Fruit fly (Drosophila melanogaster) whole organism: Measurements from ENCODE around the gene wls.
"Not testable (repeated sequence)": the region's sequence is repeated elsewhere in the genome, so short reads cannot be mapped to it uniquely, and the experiment has no call there.

Experiments used
- CG8478 ChIP-seq: fragments of >200 bp; optimal IDR thresholded peaks from 2 replicates; lab custom pipeline; 2018; ENCODE audit warnings: inconsistent platforms
- Dll ChIP-seq: fragments of >200 bp; optimal IDR thresholded peaks from 2 replicates; lab custom pipeline; 2017
- EcR ChIP-seq, 2 experiments: fragments of >200 bp; optimal IDR thresholded peaks; 2 replicates each; lab custom pipeline; 2017; ENCODE audit warnings: missing biosample characterization in 2 of 2, missing genetic modification characterization in 2 of 2, missing genetic modification reagents in 2 of 2
- pan ChIP-seq: fragments of >200 bp; optimal IDR thresholded peaks from 2 replicates; lab custom pipeline; 2017
- psq ChIP-seq: fragments of >200 bp; optimal IDR thresholded peaks from 2 replicates; lab custom pipeline; 2017
- usp ChIP-seq: fragments of >200 bp; optimal IDR thresholded peaks from 2 replicates; lab custom pipeline; 2017; ENCODE audit warnings: missing biosample characterization, missing genetic modification characterization, mixed read lengths

Gene wls

dm6 chr3L:11173049-11173564 lies 3.7 kb upstream of the wls start, which contains the start of gene CG14142:
Gene CG14142, plus strand, starts transcription at chr3L:11173514.
- TF ChIP-seq psq (lab: Kevin White, UChicago) (no peak), Dll (lab: Kevin White, UChicago) (no peak), CG8478 (no peak), usp (no peak), EcR (GFP tag; optimal IDR thresholded peaks at IDR 0.05; lab: Kevin White, UChicago) (no peak), pan (lab: Kevin White, UChicago) (no peak)

DNA sequence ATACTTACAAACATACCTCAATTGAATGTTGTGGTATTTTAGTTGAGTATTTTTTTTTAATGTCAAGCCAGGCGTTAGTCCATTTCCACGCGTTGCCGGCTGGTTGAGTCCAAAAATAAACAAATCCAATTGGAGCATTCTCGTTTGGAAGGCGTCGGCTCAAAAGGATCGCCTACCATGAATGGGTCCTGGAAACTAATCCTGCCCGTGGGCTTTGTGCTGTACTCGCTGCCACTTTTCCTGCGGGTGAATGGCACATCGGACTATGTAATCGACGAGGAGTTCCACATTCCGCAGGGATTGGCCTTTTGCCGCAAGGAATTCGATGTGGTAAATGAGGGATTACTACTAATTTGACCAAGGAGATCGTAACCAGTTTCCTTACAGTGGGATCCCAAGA lies 4.5 kb downstream of the wls start, which contains the start of gene Alg10:
Gene Alg10, plus strand, starts transcription at position 73 of the 400 bp plus-strand sequence.
- TF ChIP-seq usp, result no peak
- TF ChIP-seq psq (lab: Kevin White, UChicago), result no peak
- TF ChIP-seq Dll (lab: Kevin White, UChicago), result no peak
- no peak for TF ChIP-seq CG8478
- no peak for TF ChIP-seq EcR (GFP tag; optimal IDR thresholded peaks at IDR 0.05; lab: Kevin White, UChicago)
- no peak for TF ChIP-seq pan (lab: Kevin White, UChicago)

DNA sequence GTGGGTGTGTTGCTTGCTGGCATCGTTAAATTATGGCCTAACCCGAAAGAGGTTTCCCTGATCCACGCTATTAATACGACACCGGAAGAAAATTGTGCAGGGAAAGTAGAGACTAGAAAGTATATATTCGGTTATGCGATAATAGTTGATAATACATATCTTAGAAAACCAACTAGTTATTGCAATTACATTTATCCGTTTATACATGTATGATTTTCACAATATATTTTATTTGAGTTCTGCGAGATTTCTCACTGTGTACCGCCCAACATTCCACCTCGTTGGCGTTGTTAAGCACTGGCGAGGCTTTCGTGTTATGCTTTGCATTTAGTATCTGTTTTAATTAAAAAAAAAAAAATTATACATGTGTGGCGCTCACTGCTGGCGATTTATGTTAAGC lies 14.0 kb downstream of the wls start:
- TF ChIP-seq pan (lab: Kevin White, UChicago) (no peak), psq (lab: Kevin White, UChicago) (no peak), EcR (GFP tag; optimal IDR thresholded peaks at IDR 0.05; lab: Kevin White, UChicago) (no peak), CG8478 (no peak), Dll (lab: Kevin White, UChicago) (no peak), usp (no peak)

DNA sequence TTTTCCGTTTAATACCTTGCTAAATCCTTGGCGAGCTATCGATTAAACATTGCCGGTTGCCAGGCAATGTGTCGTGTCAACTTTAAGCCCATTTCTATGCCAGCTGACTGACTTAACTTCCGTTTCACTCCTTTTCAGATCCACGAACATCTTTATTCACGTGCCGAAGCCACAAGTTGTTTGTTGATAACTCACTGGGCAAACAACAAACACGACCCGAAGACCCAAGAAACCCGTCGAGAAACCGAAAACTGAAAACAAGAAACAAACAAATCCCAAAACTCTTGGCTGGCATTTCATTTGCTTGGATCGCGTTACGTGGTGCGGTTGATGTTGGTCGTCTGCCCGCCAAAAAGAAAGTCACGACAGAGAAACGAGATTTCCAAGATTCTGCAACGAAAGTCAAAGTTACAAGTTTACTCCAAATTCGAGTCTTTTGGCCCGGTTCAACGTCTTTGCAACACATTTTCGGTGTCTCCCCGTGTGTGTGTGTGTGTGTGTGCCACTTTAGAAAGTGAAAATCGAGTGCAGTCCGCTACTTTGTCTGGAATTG lies 18.6 kb downstream of the wls start, which contains the start of gene CG6216:
Gene CG6216, minus strand, starts transcription at position 51 of the 553 bp plus-strand sequence.
- TF ChIP-seq EcR (GFP tag; optimal IDR thresholded peaks at IDR 0.05; lab: Kevin White, UChicago) (no peak), Dll (lab: Kevin White, UChicago) (no peak), pan (lab: Kevin White, UChicago) (no peak), CG8478 (no peak), usp (no peak), psq (lab: Kevin White, UChicago) (no peak)

dm6 chr3L:11148478-11149251 lies 20.8 kb downstream of the wls start:
- TF ChIP-seq psq (lab: Kevin White, UChicago), result no peak
- TF ChIP-seq EcR (GFP tag; optimal IDR thresholded peaks at IDR 0.05; lab: Kevin White, UChicago), result no peak
- no peak for TF ChIP-seq CG8478
- TF ChIP-seq Dll (lab: Kevin White, UChicago), result no peak
- TF ChIP-seq pan (lab: Kevin White, UChicago), result no peak
- TF ChIP-seq usp, result no peak

DNA sequence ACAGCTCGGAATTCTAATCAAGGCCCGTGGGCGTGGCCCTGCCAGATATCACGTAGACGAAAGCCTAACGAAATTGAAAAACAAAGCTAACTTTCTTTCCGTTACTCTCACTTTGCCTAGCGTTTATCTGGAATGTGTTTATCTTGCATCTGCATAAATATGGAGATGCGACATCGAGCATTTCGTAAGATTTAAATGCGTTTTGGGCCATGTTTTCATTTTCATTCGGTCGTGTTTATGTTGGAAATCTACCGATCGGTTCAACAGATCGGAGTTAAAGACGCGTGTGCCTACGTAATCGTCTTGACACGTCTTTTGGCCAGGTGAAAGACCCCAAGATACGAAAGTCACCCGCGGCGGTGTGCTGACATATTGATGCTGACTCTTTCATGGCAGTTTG lies 21.8 kb downstream of the wls start:
- TF ChIP-seq usp (no peak), CG8478 (no peak), EcR (GFP tag; optimal IDR thresholded peaks at IDR 0.05; lab: Kevin White, UChicago) (no peak), pan (lab: Kevin White, UChicago) (no peak), Dll (lab: Kevin White, UChicago) (no peak), psq (lab: Kevin White, UChicago) (no peak)

DNA sequence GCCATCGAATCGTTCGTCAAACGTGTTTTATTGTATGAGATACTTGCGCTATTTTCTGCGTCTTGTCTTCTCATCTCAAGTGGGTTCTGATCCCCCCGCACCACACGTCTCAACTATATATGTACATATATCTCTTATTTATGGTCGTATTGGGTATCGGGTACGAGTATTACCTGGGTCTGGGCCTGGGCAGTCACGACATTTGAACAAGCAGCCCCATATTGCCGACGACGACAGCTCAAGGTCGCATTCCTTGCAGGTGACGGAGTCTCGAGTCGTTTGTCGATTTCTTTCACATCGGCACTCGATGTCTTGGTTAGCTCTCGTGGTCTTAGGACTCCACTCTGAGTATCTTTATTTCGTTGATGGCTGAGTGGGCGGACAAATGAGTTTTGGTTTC lies 24.4 kb downstream of the wls start:
- TF ChIP-seq Dll (lab: Kevin White, UChicago), result no peak
- no peak for TF ChIP-seq CG8478
- TF ChIP-seq psq (lab: Kevin White, UChicago), result no peak
- no peak for TF ChIP-seq usp
- no peak for TF ChIP-seq EcR (GFP tag; optimal IDR thresholded peaks at IDR 0.05; lab: Kevin White, UChicago)
- TF ChIP-seq pan (lab: Kevin White, UChicago), result no peak

DNA sequence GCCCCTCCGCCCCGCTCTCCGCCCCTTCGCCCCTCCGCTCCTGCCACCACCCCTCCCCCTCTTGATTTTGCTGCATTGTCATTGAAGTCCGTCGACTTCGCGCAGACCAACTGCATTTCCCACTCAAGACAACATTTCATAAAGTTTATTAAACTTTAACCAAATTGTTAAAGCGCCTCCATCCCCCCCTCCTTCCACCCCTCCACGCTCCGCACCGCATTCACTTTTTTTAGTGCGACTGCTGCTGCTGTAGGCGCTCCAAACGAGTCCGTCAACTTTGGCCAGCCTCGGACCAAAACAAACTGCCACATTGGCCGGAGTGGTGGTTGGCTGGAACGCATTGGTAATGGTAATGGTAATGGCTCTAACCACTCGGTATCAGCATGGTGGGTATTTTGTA lies 30.6 kb downstream of the wls start:
- TF ChIP-seq pan (lab: Kevin White, UChicago), result no peak
- no peak for TF ChIP-seq Dll (lab: Kevin White, UChicago)
- no peak for TF ChIP-seq usp
- TF ChIP-seq CG8478, result no peak
- no peak for TF ChIP-seq EcR (GFP tag; optimal IDR thresholded peaks at IDR 0.05; lab: Kevin White, UChicago)
- no peak for TF ChIP-seq psq (lab: Kevin White, UChicago)

- TF ChIP-seq Dll (lab: Kevin White, UChicago), result no peak
- no peak for TF ChIP-seq pan (lab: Kevin White, UChicago)
- TF ChIP-seq usp, result no peak
Measured at dm6 chr3L:11136349-11136748, 33.1 kb downstream of the wls start.

dm6 chr3L:11135846-11136245 lies 33.6 kb downstream of the wls start, which contains the start of gene IRSp53:
Gene IRSp53, plus strand, starts transcription at chr3L:11136049.
- no peak for TF ChIP-seq CG8478
- TF ChIP-seq EcR (GFP tag; optimal IDR thresholded peaks at IDR 0.05; lab: Kevin White, UChicago), result no peak
- no peak for TF ChIP-seq Dll (lab: Kevin White, UChicago)
- no peak for TF ChIP-seq pan (lab: Kevin White, UChicago)
- no peak for TF ChIP-seq usp
- no peak for TF ChIP-seq psq (lab: Kevin White, UChicago)

dm6 chr3L:11134886-11135285 lies 34.5 kb downstream of the wls start, which contains the start of gene CG14143:
Gene CG14143, plus strand, starts transcription at chr3L:11134987.
- TF ChIP-seq CG8478; psq (lab: Kevin White, UChicago); usp: not testable (repeated sequence)

DNA sequence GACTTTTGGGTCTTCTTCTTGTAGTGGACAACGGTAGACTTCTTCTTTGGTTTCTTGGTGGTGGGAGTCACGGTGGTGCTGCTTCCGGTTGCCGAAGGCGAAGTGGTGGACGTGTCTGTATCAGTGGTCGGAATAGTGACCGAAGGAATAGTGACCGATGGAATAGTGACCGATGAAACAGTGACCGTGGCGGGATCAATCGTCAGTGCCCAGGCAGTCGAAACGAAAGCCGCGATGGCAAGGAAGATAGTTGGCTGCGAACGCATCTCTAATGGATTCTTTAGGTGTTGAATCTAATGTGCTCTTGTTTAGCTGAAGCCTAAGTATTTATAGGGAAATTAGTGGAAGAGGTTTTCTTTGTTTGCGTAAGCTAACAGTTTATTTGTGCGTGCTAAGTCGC lies 37.4 kb downstream of the wls start, which contains the start of gene CG32074:
Gene CG32074, minus strand, starts transcription at position 268 of the 400 bp plus-strand sequence.
- not testable (repeated sequence) for TF ChIP-seq CG8478; pan (lab: Kevin White, UChicago); Dll (lab: Kevin White, UChicago)
